Worm (Caenorhabditis elegans): Measurements from ENCODE around the gene asp-12.

The asp-12 gene

ce11 chrV:8280770-8281169, 11.8 kb downstream of the asp-12 start, which contains the start of gene str-135:
Gene str-135 (minus strand): TSS chrV:8280870.
- no peak for TF ChIP-seq nhr-237 (tag; optimal IDR thresholded peaks at IDR 0.05)
- no peak for TF ChIP-seq fkh-10 (GFP tag; optimal IDR thresholded peaks at IDR 0.05)
- no peak for TF ChIP-seq lin-39 (tag; optimal IDR thresholded peaks at IDR 0.05)
- TF ChIP-seq hmg-11 (tag; optimal IDR thresholded peaks at IDR 0.05), result no peak
- no peak for TF ChIP-seq nhr-11 (tag; optimal IDR thresholded peaks at IDR 0.05)
- no peak for TF ChIP-seq unc-62 (GFP tag; optimal IDR thresholded peaks at IDR 0.05)
- TF ChIP-seq fos-1 (tag; optimal IDR thresholded peaks at IDR 0.05), result no peak
- no peak for TF ChIP-seq nhr-43 (tag; optimal IDR thresholded peaks at IDR 0.05; ENCODE audit: poor library complexity, severe bottlenecking)
- no peak for TF ChIP-seq nhr-67 (tag; optimal IDR thresholded peaks at IDR 0.05)
- no peak for TF ChIP-seq ceh-9 (tag; optimal IDR thresholded peaks at IDR 0.05)
- no peak for TF ChIP-seq ceh-28 (tag; optimal IDR thresholded peaks at IDR 0.05)
- no peak for TF ChIP-seq ztf-4 (tag; optimal IDR thresholded peaks at IDR 0.05)
- no peak for TF ChIP-seq elt-3 (tag; optimal IDR thresholded peaks at IDR 0.05)
- TF ChIP-seq pqm-1 (tag; optimal IDR thresholded peaks at IDR 0.05), result no peak

- TF ChIP-seq mdl-1 (tag; optimal IDR thresholded peaks at IDR 0.05) (no peak), egl-27 (tag; optimal IDR thresholded peaks at IDR 0.05) (no peak), ceh-16 (tag; optimal IDR thresholded peaks at IDR 0.05) (no peak), fos-1 (tag; optimal IDR thresholded peaks at IDR 0.05) (no peak), mml-1 (tag; optimal IDR thresholded peaks at IDR 0.05) (no peak)
Observed at ce11 chrV:8281646-8282045, 12.6 kb downstream of the asp-12 start.

ce11 chrV:8282933-8283332, 13.9 kb downstream of the asp-12 start:
- no peak for TF ChIP-seq nhr-23 (tag; optimal IDR thresholded peaks at IDR 0.05)
- TF ChIP-seq ztf-11 (tag; optimal IDR thresholded peaks at IDR 0.05), result no peak

ce11 chrV:8284800-8285199, 15.8 kb downstream of the asp-12 start, which contains the start of gene slc-17.5:
Gene slc-17.5 (minus strand): TSS chrV:8284900.
- TF ChIP-seq aly-2 (tag; optimal IDR thresholded peaks at IDR 0.05), result no peak
- no peak for TF ChIP-seq nfya-1 (tag; optimal IDR thresholded peaks at IDR 0.05; ENCODE audit: insufficient read depth)
- no peak for TF ChIP-seq mml-1 (tag; optimal IDR thresholded peaks at IDR 0.05)
- no peak for TF ChIP-seq nhr-23 (tag; optimal IDR thresholded peaks at IDR 0.05)
- TF ChIP-seq nhr-43 (tag; optimal IDR thresholded peaks at IDR 0.05; ENCODE audit: poor library complexity, severe bottlenecking), result no peak
- no peak for TF ChIP-seq ceh-9 (tag; optimal IDR thresholded peaks at IDR 0.05)
- no peak for TF ChIP-seq nhr-11 (tag; optimal IDR thresholded peaks at IDR 0.05)
- TF ChIP-seq nhr-237 (tag; optimal IDR thresholded peaks at IDR 0.05), result no peak
- TF ChIP-seq egl-5 (tag; optimal IDR thresholded peaks at IDR 0.05), result no peak
- TF ChIP-seq elt-3 (tag; optimal IDR thresholded peaks at IDR 0.05), result no peak
- TF ChIP-seq fkh-2 (tag; optimal IDR thresholded peaks at IDR 0.05), result no peak

DNA sequence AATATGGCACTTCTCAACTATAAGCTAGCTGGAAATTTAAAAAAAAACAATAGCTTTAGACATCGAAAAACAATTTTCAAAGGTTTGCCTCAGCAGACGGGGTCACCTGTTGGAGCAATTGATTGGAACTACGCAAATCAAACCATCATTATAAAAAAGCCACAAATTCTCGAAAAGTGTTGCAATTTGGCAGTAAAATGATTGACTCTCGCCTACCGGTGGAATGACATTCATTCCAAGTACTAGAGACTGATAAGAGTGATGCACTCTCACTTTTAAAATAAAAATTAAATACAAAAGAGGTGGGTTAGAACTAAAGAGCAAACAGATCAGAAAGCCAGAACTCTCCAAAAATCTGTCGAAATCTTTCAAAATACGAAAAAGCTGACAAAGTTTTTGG, 16.4 kb downstream of the asp-12 start:
- TF ChIP-seq pqm-1 (tag; optimal IDR thresholded peaks at IDR 0.05) (peak; percentile 51), egl-5 (tag; optimal IDR thresholded peaks at IDR 0.05) (no peak), ztf-11 (tag; optimal IDR thresholded peaks at IDR 0.05) (no peak), elt-2 (tag; optimal IDR thresholded peaks at IDR 0.05) (peak; percentile 4), nfya-1 (tag; optimal IDR thresholded peaks at IDR 0.05; ENCODE audit: insufficient read depth) (no peak), snpc-4 (tag; optimal IDR thresholded peaks at IDR 0.05) (no peak)

DNA sequence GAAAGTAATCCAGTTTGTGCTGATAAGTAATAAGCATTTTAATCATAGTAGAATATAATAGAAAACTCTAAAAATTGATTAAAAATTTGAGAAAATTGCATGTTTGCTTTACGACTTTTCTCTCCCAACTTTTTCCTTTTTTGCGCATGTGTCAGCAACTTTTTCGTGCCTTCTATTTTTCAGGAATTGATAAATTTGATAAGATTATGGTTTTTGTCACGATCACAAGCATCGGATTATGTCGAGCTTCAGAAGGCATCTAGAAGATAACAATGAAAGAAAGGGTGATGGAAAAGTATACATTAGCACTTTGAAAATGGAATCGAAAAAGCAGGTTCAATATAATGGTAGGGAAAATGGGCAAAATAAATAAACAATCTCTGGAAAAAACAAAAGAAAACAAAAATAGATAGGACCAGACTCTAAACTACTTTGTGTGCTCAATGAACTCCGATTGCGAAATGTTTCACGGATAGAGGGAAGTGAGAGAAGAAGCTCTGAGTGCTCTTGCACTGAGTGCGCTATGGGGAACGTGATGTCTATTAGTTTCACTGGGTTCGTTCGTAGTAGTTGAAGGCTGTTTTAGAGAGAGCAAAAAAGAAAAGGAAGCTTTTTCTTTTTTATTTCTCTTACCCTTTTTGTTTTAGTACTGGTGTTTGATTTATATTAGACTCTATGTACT, 19.3 kb downstream of the asp-12 start:
- peak; percentile 51 for TF ChIP-seq nfya-1 (tag; optimal IDR thresholded peaks at IDR 0.05; ENCODE audit: insufficient read depth)
- peak; percentile 67 for TF ChIP-seq elt-2 (tag; optimal IDR thresholded peaks at IDR 0.05)
- TF ChIP-seq hmg-11 (tag; optimal IDR thresholded peaks at IDR 0.05), result no peak
- peak; percentile 63 for TF ChIP-seq lin-39 (tag; optimal IDR thresholded peaks at IDR 0.05)
- peak; percentile 17 for TF ChIP-seq pqm-1 (tag; optimal IDR thresholded peaks at IDR 0.05)

DNA sequence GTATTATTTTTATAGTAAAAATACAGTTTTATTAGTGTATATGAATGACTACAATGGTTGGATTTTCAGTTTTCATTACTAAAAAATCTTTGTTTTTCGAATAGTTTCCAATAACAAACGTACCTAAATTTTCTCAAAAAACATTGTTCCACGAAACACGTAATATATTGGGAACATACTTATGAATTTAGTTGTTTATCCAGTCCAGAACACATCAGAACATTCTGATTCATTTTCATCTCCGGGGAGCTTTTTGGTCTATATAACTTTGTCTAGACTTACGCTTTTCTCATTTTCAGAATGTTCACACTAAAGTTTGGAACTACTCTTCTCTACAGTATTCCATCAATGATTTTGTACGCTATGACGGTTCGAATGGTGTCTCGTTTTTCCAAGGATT, 22.8 kb downstream of the asp-12 start, which contains the start of gene srg-33:
TSS of gene srg-33 (plus strand) at position 301 of the 400 bp plus-strand sequence.
- TF ChIP-seq nhr-11 (tag; optimal IDR thresholded peaks at IDR 0.05) (no peak), fkh-2 (tag; optimal IDR thresholded peaks at IDR 0.05) (no peak), snpc-4 (tag; optimal IDR thresholded peaks at IDR 0.05) (no peak), nhr-43 (tag; optimal IDR thresholded peaks at IDR 0.05; ENCODE audit: poor library complexity, severe bottlenecking) (no peak), skn-1 (tag; optimal IDR thresholded peaks at IDR 0.05) (no peak), lsy-12 (tag; optimal IDR thresholded peaks at IDR 0.05) (no peak), ama-1 (optimal IDR thresholded peaks at IDR 0.05) (no peak), egl-5 (tag; optimal IDR thresholded peaks at IDR 0.05) (no peak), mdl-1 (tag; optimal IDR thresholded peaks at IDR 0.05) (no peak), eor-1 (tag; optimal IDR thresholded peaks at IDR 0.05) (no peak), unc-62 (GFP tag; optimal IDR thresholded peaks at IDR 0.05) (no peak), fkh-10 (GFP tag; optimal IDR thresholded peaks at IDR 0.05) (no peak), elt-2 (tag; optimal IDR thresholded peaks at IDR 0.05) (no peak), ztf-4 (tag; optimal IDR thresholded peaks at IDR 0.05) (no peak), nhr-76 (tag; optimal IDR thresholded peaks at IDR 0.05) (no peak)
